Fruit fly (Drosophila melanogaster): ENCODE measurements around the gene qless.

Gene qless

dm6 chr3R:31225043-31225681 lies 27.2 kb downstream of the qless start:
- TF ChIP-seq psq (optimal IDR thresholded peaks at IDR 0.05) (no peak), ttk (optimal IDR thresholded peaks at IDR 0.05) (no peak), h (optimal IDR thresholded peaks at IDR 0.05) (no peak), Sin3A (optimal IDR thresholded peaks at IDR 0.05) (no peak), insv (optimal IDR thresholded peaks at IDR 0.05) (no peak), Myc (optimal IDR thresholded peaks at IDR 0.05) (no peak)

- TF ChIP-seq Sin3A (optimal IDR thresholded peaks at IDR 0.05): no peak
- no peak for TF ChIP-seq ttk (optimal IDR thresholded peaks at IDR 0.05)
- no peak for TF ChIP-seq h (optimal IDR thresholded peaks at IDR 0.05)
- no peak for TF ChIP-seq insv (optimal IDR thresholded peaks at IDR 0.05)
- TF ChIP-seq psq (optimal IDR thresholded peaks at IDR 0.05): no peak
- TF ChIP-seq Myc (optimal IDR thresholded peaks at IDR 0.05): no peak
Measured at dm6 chr3R:31223971-31224860, 28.2 kb downstream of the qless start.

dm6 chr3R:31222890-31223569 lies 29.4 kb downstream of the qless start:
- TF ChIP-seq psq (optimal IDR thresholded peaks at IDR 0.05) (no peak), ttk (optimal IDR thresholded peaks at IDR 0.05) (no peak), Sin3A (optimal IDR thresholded peaks at IDR 0.05) (no peak), Myc (optimal IDR thresholded peaks at IDR 0.05) (no peak), insv (optimal IDR thresholded peaks at IDR 0.05) (no peak), h (optimal IDR thresholded peaks at IDR 0.05) (no peak)

- TF ChIP-seq h (optimal IDR thresholded peaks at IDR 0.05) (no peak), Sin3A (optimal IDR thresholded peaks at IDR 0.05) (no peak), insv (optimal IDR thresholded peaks at IDR 0.05) (no peak), psq (optimal IDR thresholded peaks at IDR 0.05) (no peak), ttk (optimal IDR thresholded peaks at IDR 0.05) (no peak), Myc (optimal IDR thresholded peaks at IDR 0.05) (no peak)
Measured at dm6 chr3R:31222125-31222889, 30.1 kb downstream of the qless start.

- TF ChIP-seq Myc (optimal IDR thresholded peaks at IDR 0.05): no peak
- no peak for TF ChIP-seq psq (optimal IDR thresholded peaks at IDR 0.05)
- no peak for TF ChIP-seq Sin3A (optimal IDR thresholded peaks at IDR 0.05)
- no peak for TF ChIP-seq h (optimal IDR thresholded peaks at IDR 0.05)
- no peak for TF ChIP-seq ttk (optimal IDR thresholded peaks at IDR 0.05)
- TF ChIP-seq insv (optimal IDR thresholded peaks at IDR 0.05): no peak
Measured at dm6 chr3R:31221337-31222047, 30.9 kb downstream of the qless start.

dm6 chr3R:31220456-31221336 lies 31.7 kb downstream of the qless start, which contains the start of gene CG12054:
TSS of gene CG12054 (plus strand) at chr3R:31220702.
- TF ChIP-seq h (optimal IDR thresholded peaks at IDR 0.05) (no peak), psq (optimal IDR thresholded peaks at IDR 0.05) (no peak), Myc (optimal IDR thresholded peaks at IDR 0.05) (no peak), insv (optimal IDR thresholded peaks at IDR 0.05) (no peak), ttk (optimal IDR thresholded peaks at IDR 0.05) (no peak), Sin3A (optimal IDR thresholded peaks at IDR 0.05) (no peak)

dm6 chr3R:31218997-31219992 lies 33.1 kb downstream of the qless start, which contains the start of gene ATPsynC:
TSS of gene ATPsynC (minus strand) at chr3R:31219630.
- TF ChIP-seq Myc (optimal IDR thresholded peaks at IDR 0.05) (no peak), insv (optimal IDR thresholded peaks at IDR 0.05) (no peak)

- TF ChIP-seq Sin3A (optimal IDR thresholded peaks at IDR 0.05) (no peak), insv (optimal IDR thresholded peaks at IDR 0.05) (no peak), Myc (optimal IDR thresholded peaks at IDR 0.05) (no peak), ttk (optimal IDR thresholded peaks at IDR 0.05) (no peak)
Measured at dm6 chr3R:31218214-31218876, 34.1 kb downstream of the qless start.

- TF ChIP-seq psq (optimal IDR thresholded peaks at IDR 0.05): no peak
- no peak for TF ChIP-seq Myc (optimal IDR thresholded peaks at IDR 0.05)
- no peak for TF ChIP-seq insv (optimal IDR thresholded peaks at IDR 0.05)
- TF ChIP-seq Sin3A (optimal IDR thresholded peaks at IDR 0.05): no peak
- no peak for TF ChIP-seq h (optimal IDR thresholded peaks at IDR 0.05)
- TF ChIP-seq ttk (optimal IDR thresholded peaks at IDR 0.05): no peak
Measured at dm6 chr3R:31215830-31216229, 36.6 kb downstream of the qless start, which contains the start of gene CG15561. TSS of gene CG15561 (minus strand) at chr3R:31215942.
